Worm (Caenorhabditis elegans): ENCODE data around the gene W06D11.5.

ce11 chrX:12306565-12306964 is 6.6 kb downstream of the W06D11.5 start, which contains the start of gene phf-32:
- TF ChIP-seq egl-27 (tag; optimal IDR thresholded peaks at IDR 0.05) (no peak), lin-15B (tag; optimal IDR thresholded peaks at IDR 0.05) (no peak), nhr-77 (tag; optimal IDR thresholded peaks at IDR 0.05) (no peak), fkh-10 (GFP tag; optimal IDR thresholded peaks at IDR 0.05) (no peak)

Data from whole organism, L3 larva.